Fruit fly (Drosophila melanogaster): Measurements from ENCODE around the gene Diap1.

- TF ChIP-seq spab (GFP tag; optimal IDR thresholded peaks at IDR 0.05) (no peak), Blimp-1 (GFP tag; optimal IDR thresholded peaks at IDR 0.05) (no peak), salr (GFP tag; optimal IDR thresholded peaks at IDR 0.05) (no peak), CG7368 (GFP tag; optimal IDR thresholded peaks at IDR 0.05) (no peak), fd59A (GFP tag; optimal IDR thresholded peaks at IDR 0.05) (no peak), CG9139 (GFP tag; optimal IDR thresholded peaks at IDR 0.05) (no peak), net (GFP tag; optimal IDR thresholded peaks at IDR 0.05) (no peak), Eip93F (GFP tag; optimal IDR thresholded peaks at IDR 0.05) (no peak), achi (GFP tag; optimal IDR thresholded peaks at IDR 0.05) (no peak), Hr39 (GFP tag; optimal IDR thresholded peaks at IDR 0.05) (no peak), dsx (GFP tag; optimal IDR thresholded peaks at IDR 0.05; ENCODE audit: poor library complexity, severe bottlenecking) (no peak)
Observed at dm6 chr3L:15999358-16000005, 51.4 kb downstream of the Diap1 start.
